Fruit fly (Drosophila melanogaster): ENCODE data around the gene CG12470.
A peak's percentile ranks its signal among the peaks of the same experiment; 100 is the strongest.

Gene CG12470

dm6 chrX:276569-276968 lies 30.9 kb upstream of the CG12470 start:
- TF ChIP-seq Rel (GFP tag; optimal IDR thresholded peaks at IDR 0.05) (no peak), Rel (tag; optimal IDR thresholded peaks at IDR 0.05) (no peak), fru (GFP tag; optimal IDR thresholded peaks at IDR 0.05) (no peak), CG32264 (GFP tag; optimal IDR thresholded peaks at IDR 0.05) (no peak)

- TF ChIP-seq lola (GFP tag; optimal IDR thresholded peaks at IDR 0.05): no peak
- no peak for TF ChIP-seq brk (GFP tag; optimal IDR thresholded peaks at IDR 0.05)
- TF ChIP-seq Dif (GFP tag; optimal IDR thresholded peaks at IDR 0.05; ENCODE audit: partially characterized antibody): peak; percentile 3
- peak; percentile 30 for TF ChIP-seq Vsx2 (GFP tag; optimal IDR thresholded peaks at IDR 0.05; ENCODE audit: partially characterized antibody)
Observed at dm6 chrX:277885-278284, 29.6 kb upstream of the CG12470 start.

dm6 chrX:278370-279096 lies 29.0 kb upstream of the CG12470 start:
- TF ChIP-seq Dif (GFP tag; optimal IDR thresholded peaks at IDR 0.05; ENCODE audit: partially characterized antibody): no peak
- TF ChIP-seq OdsH (GFP tag; optimal IDR thresholded peaks at IDR 0.05): no peak
- TF ChIP-seq dl (GFP tag; optimal IDR thresholded peaks at IDR 0.05; ENCODE audit: insufficient read depth in 1 of 2, partially characterized antibody in 2 of 2): no peak
- TF ChIP-seq N (GFP tag; optimal IDR thresholded peaks at IDR 0.05): peak; percentile 47
- no peak for TF ChIP-seq ey (GFP tag; optimal IDR thresholded peaks at IDR 0.05)
- TF ChIP-seq tai (GFP tag; optimal IDR thresholded peaks at IDR 0.05): no peak

dm6 chrX:279097-279727 lies 28.3 kb upstream of the CG12470 start, which contains the start of the genes CG3777 and ewg:
CG3777 (plus strand) TSS chrX:279703.
ewg (minus strand) TSS chrX:279718.
- TF ChIP-seq CrebA (GFP tag; optimal IDR thresholded peaks at IDR 0.05; ENCODE audit: borderline replicate concordance) (no peak), Hr78 (GFP tag; optimal IDR thresholded peaks at IDR 0.05) (no peak), Hr83 (GFP tag; optimal IDR thresholded peaks at IDR 0.05; ENCODE audit: poor library complexity, severe bottlenecking) (peak; percentile 25), rgr (GFP tag; optimal IDR thresholded peaks at IDR 0.05) (no peak), usp (GFP tag; optimal IDR thresholded peaks at IDR 0.05) (no peak), OdsH (GFP tag; optimal IDR thresholded peaks at IDR 0.05) (no peak), h (GFP tag; optimal IDR thresholded peaks at IDR 0.05) (peak; percentile 30), CG9705 (GFP tag; optimal IDR thresholded peaks at IDR 0.05) (no peak), Rel (GFP tag; optimal IDR thresholded peaks at IDR 0.05) (no peak), Rel (tag; optimal IDR thresholded peaks at IDR 0.05) (peak; percentile 40), Hnf4 (GFP tag; optimal IDR thresholded peaks at IDR 0.05) (no peak), Myc (optimal IDR thresholded peaks at IDR 0.05) (no peak), brk (GFP tag; optimal IDR thresholded peaks at IDR 0.05) (no peak), foxo (GFP tag; optimal IDR thresholded peaks at IDR 0.05) (no peak), N (GFP tag; optimal IDR thresholded peaks at IDR 0.05) (no peak)

- no peak for TF ChIP-seq ey (GFP tag; optimal IDR thresholded peaks at IDR 0.05)
- TF ChIP-seq lola (GFP tag; optimal IDR thresholded peaks at IDR 0.05): no peak
- peak; percentile 8 for TF ChIP-seq fru (GFP tag; optimal IDR thresholded peaks at IDR 0.05)
- peak in 1 of 2 experiments; percentile 16 for TF ChIP-seq foxo (GFP tag; optimal IDR thresholded peaks at IDR 0.05)
- TF ChIP-seq tai (GFP tag; optimal IDR thresholded peaks at IDR 0.05): no peak
- TF ChIP-seq Mio (GFP tag; optimal IDR thresholded peaks at IDR 0.05): no peak
- TF ChIP-seq CG9705 (GFP tag; optimal IDR thresholded peaks at IDR 0.05): no peak
- TF ChIP-seq rgr (GFP tag; optimal IDR thresholded peaks at IDR 0.05): peak; percentile 34
- peak; percentile 20 for TF ChIP-seq OdsH (GFP tag; optimal IDR thresholded peaks at IDR 0.05)
- no peak for TF ChIP-seq Jra (GFP tag; optimal IDR thresholded peaks at IDR 0.05)
- TF ChIP-seq h (GFP tag; optimal IDR thresholded peaks at IDR 0.05): peak; percentile 1
Observed at dm6 chrX:293254-293653, 14.2 kb upstream of the CG12470 start.

dm6 chrX:294839-295238 lies 12.6 kb upstream of the CG12470 start, which contains the start of gene CG13375:
CG13375 (minus strand) TSS chrX:294962.
- TF ChIP-seq jim (GFP tag; optimal IDR thresholded peaks at IDR 0.05) (no peak), Mio (GFP tag; optimal IDR thresholded peaks at IDR 0.05) (no peak), pan (optimal IDR thresholded peaks at IDR 0.05) (no peak), Jra (GFP tag; optimal IDR thresholded peaks at IDR 0.05) (no peak), Rel (GFP tag; optimal IDR thresholded peaks at IDR 0.05) (no peak), Rel (tag; optimal IDR thresholded peaks at IDR 0.05) (no peak), Hnf4 (GFP tag; optimal IDR thresholded peaks at IDR 0.05) (no peak), lola (GFP tag; optimal IDR thresholded peaks at IDR 0.05) (no peak)

All from whole organism, wandering third instar larva.